Fruit fly (Drosophila melanogaster): Measurements from ENCODE around the gene CG7730.

DNA sequence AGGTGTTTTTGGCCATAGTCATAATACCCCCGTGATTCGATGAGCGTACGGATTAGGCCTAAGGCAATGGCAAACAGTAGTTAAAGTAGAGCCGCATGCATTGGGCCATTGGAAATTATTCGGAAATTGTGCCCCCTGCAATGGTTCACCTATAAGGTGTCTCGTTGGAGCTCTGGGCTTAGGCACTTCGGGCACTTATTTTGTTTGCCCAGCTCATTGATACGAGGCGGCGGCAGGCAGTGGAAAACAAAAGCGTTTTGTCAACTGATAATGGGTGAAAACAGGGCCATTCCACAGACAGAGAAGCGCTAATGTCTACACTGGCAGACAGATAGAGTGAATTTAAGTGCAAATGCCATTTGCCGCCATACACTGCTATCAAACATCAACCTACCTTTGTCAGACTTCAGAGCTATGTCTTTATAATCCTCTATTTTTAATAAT lies 21.0 kb upstream of the CG7730 start:
- TF ChIP-seq CG7271 (tag; optimal IDR thresholded peaks at IDR 0.05) (no peak), CG15073 (GFP tag; optimal IDR thresholded peaks at IDR 0.05) (no peak), gsb (GFP tag; IDR thresholded peaks at IDR 0.05) (no peak), CG18764 (GFP tag; optimal IDR thresholded peaks at IDR 0.05) (no peak), CG1792 (GFP tag; optimal IDR thresholded peaks at IDR 0.05) (no peak), CTCF (GFP tag; optimal IDR thresholded peaks at IDR 0.05) (no peak), E2f1 (GFP tag; IDR thresholded peaks at IDR 0.05) (no peak)
